Fruit fly (Drosophila melanogaster): ENCODE results near the gene RpL5.

DNA sequence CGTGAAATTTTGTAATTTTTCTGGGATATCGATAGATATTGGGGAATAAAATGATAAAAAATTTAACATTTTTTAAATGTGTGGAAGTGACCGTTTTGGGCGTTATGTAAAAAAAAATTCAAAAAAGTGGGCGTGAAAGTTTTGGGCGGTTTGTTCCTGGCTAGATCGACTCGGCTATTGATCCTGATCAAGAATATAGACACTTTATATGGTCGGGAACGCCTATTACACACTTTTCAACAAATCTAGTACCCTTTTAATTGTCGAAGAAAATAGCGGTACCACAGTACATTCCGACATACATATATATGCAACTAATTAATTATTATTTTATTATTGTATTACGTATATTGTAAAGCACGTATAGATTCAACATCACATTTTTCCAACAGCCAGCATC lies 38.7 kb upstream of the RpL5 start:
- TF ChIP-seq Dll (optimal IDR thresholded peaks at IDR 0.05) (no peak), EcR (GFP tag; optimal IDR thresholded peaks at IDR 0.05) (no peak), CG8478 (optimal IDR thresholded peaks at IDR 0.05) (no peak), pan (optimal IDR thresholded peaks at IDR 0.05) (no peak)
